Fruit fly (Drosophila melanogaster) whole organism, embryonic: ENCODE results near the gene PpV.
A peak's percentile ranks its signal among the peaks of the same experiment; 100 is the strongest.

Experiments used
- Antp ChIP-seq: fragments of 200-800 bp; sonication (Bioruptor generic); optimal IDR thresholded peaks from 3 replicates; lab custom pipeline; 2016; ENCODE audit warnings: missing biosample characterization, missing genetic modification characterization
- Bdp1 ChIP-seq: fragments of 200-800 bp; sonication (Bioruptor generic); optimal IDR thresholded peaks from 3 replicates; lab custom pipeline; 2016; ENCODE audit warnings: missing biosample characterization, missing genetic modification characterization
- Bgb ChIP-seq: fragments of 200-800 bp; sonication (Bioruptor generic); IDR thresholded peaks from 2 replicates; pipeline ENCODE4 v1.3.6; 2022; ENCODE audit warnings: missing biosample characterization, missing genetic modification characterization; ENCODE audit not compliant: partially characterized antibody
- CG10209 ChIP-seq: fragments of 200-800 bp; sonication (Bioruptor generic); optimal IDR thresholded peaks from 3 replicates; lab custom pipeline; 2017; ENCODE audit warnings: missing biosample characterization, mild to moderate bottlenecking, missing genetic modification characterization, missing genetic modification reagents
- CG10543 ChIP-seq: fragments of 200-800 bp; sonication (Bioruptor generic); optimal IDR thresholded peaks from 3 replicates; lab custom pipeline; 2017; ENCODE audit warnings: missing biosample characterization, mild to moderate bottlenecking, missing genetic modification characterization, moderate library complexity
- CG11504 ChIP-seq: fragments of 200-800 bp; sonication (Bioruptor generic); optimal IDR thresholded peaks from 3 replicates; lab custom pipeline; 2019; ENCODE audit warnings: missing biosample characterization, mild to moderate bottlenecking, missing genetic modification characterization, moderate library complexity
- CG11695 ChIP-seq: fragments of 200-800 bp; sonication (Bioruptor generic); IDR thresholded peaks from 3 replicates; pipeline ENCODE4 v1.3.6; 2022; ENCODE audit warnings: missing biosample characterization, missing genetic modification characterization
- CG11723 ChIP-seq: fragments of 200-800 bp; sonication (Bioruptor generic); optimal IDR thresholded peaks from 2 replicates; lab custom pipeline; 2017; ENCODE audit warnings: missing biosample characterization, mild to moderate bottlenecking, missing genetic modification characterization
- CG12659 ChIP-seq: fragments of 200-800 bp; sonication (Bioruptor generic); optimal IDR thresholded peaks from 3 replicates; lab custom pipeline; 2017; ENCODE audit warnings: mild to moderate bottlenecking, missing biosample characterization, missing genetic modification reagents, missing genetic modification characterization
- CG14667 ChIP-seq: fragments of 200-800 bp; sonication (Bioruptor generic); IDR thresholded peaks from 2 replicates; pipeline ENCODE4 v1.3.6; 2022; ENCODE audit warnings: missing biosample characterization, missing genetic modification characterization
- CG15514 ChIP-seq: fragments of 200-800 bp; sonication (Bioruptor generic); optimal IDR thresholded peaks from 3 replicates; lab custom pipeline; 2017; ENCODE audit warnings: missing biosample characterization, missing genetic modification characterization, mild to moderate bottlenecking, moderate library complexity, missing genetic modification reagents
- CG15696 ChIP-seq: fragments of 200-800 bp; sonication (Bioruptor generic); optimal IDR thresholded peaks from 2 replicates; lab custom pipeline; 2019; ENCODE audit warnings: missing biosample characterization, mild to moderate bottlenecking, missing genetic modification characterization, moderate library complexity
- CG1647 ChIP-seq: fragments of 200-800 bp; sonication (Bioruptor generic); optimal IDR thresholded peaks from 3 replicates; lab custom pipeline; 2016; ENCODE audit warnings: missing biosample characterization, missing genetic modification characterization
- CG17829 ChIP-seq: fragments of 200-800 bp; optimal IDR thresholded peaks from 2 replicates; lab custom pipeline; 2019; ENCODE audit warnings: missing biosample characterization, mild to moderate bottlenecking, missing genetic modification characterization, moderate library complexity
- CG18011 ChIP-seq: fragments of 200-800 bp; sonication (Bioruptor generic); optimal IDR thresholded peaks from 2 replicates; lab custom pipeline; 2017; ENCODE audit warnings: missing biosample characterization, missing genetic modification characterization, mild to moderate bottlenecking, moderate library complexity, missing genotype
- CG3065 ChIP-seq: fragments of 200-800 bp; sonication (Bioruptor generic); optimal IDR thresholded peaks from 2 replicates; lab custom pipeline; 2016; ENCODE audit warnings: missing biosample characterization, missing genetic modification characterization
- CG3281 ChIP-seq: fragments of 200-800 bp; sonication (Bioruptor generic); optimal IDR thresholded peaks from 3 replicates; lab custom pipeline; 2017; ENCODE audit warnings: missing biosample characterization, mild to moderate bottlenecking, missing genetic modification characterization
- CG3847 ChIP-seq: fragments of 200-800 bp; sonication (Bioruptor generic); IDR thresholded peaks from 2 replicates; pipeline ENCODE4 v1.3.6; 2022; ENCODE audit warnings: missing biosample characterization, missing genetic modification characterization
- Chrac-16 ChIP-seq: fragments of 200-800 bp; sonication (Bioruptor generic); optimal IDR thresholded peaks from 3 replicates; lab custom pipeline; 2016; ENCODE audit warnings: missing biosample characterization, missing genetic modification characterization
- D ChIP-seq, 2 experiments: fragments of 200-800 bp in 1 of 2; fragments of >200 bp in 1 of 2; sonication (Bioruptor generic) in 1 of 2; optimal IDR thresholded peaks; 2 replicates in 1 of 2; 3 replicates in 1 of 2; lab custom pipeline; 2017; ENCODE audit warnings: mild to moderate bottlenecking in 1 of 2, missing biosample characterization in 1 of 2, missing genetic modification characterization in 1 of 2, missing genetic modification reagents in 1 of 2
- Dp ChIP-seq: fragments of 200-800 bp; sonication (Bioruptor generic); optimal IDR thresholded peaks from 2 replicates; lab custom pipeline; 2018; ENCODE audit warnings: missing biosample characterization, mild to moderate bottlenecking, missing genetic modification characterization, moderate library complexity
- Lhr ChIP-seq: fragments of 200-800 bp; sonication (Bioruptor generic); optimal IDR thresholded peaks from 3 replicates; lab custom pipeline; 2017; ENCODE audit warnings: mild to moderate bottlenecking, missing biosample characterization, missing genetic modification reagents, missing genetic modification characterization
- MBD-R2 ChIP-seq: fragments of 200-800 bp; sonication (Bioruptor generic); IDR thresholded peaks from 2 replicates; pipeline ENCODE4 v1.3.6; 2022; ENCODE audit warnings: missing biosample characterization, missing genetic modification characterization
- Med ChIP-seq: fragments of 200-800 bp; sonication (Bioruptor generic); peaks from one replicate; lab custom pipeline; 2016; ENCODE audit warnings: missing biosample characterization, missing genetic modification characterization, mild to moderate bottlenecking, inconsistent platforms, moderate library complexity
- Mes4 ChIP-seq: fragments of 200-800 bp; sonication (Bioruptor generic); optimal IDR thresholded peaks from 2 replicates; lab custom pipeline; 2016; ENCODE audit warnings: missing biosample characterization, missing genetic modification characterization
- Pdp1 ChIP-seq, 2 experiments: fragments of 200-800 bp; sonication (Bioruptor generic); optimal IDR thresholded peaks; 3 replicates each; lab custom pipeline; 2016; ENCODE audit warnings: missing biosample characterization in 2 of 2, missing genetic modification characterization in 2 of 2, mild to moderate bottlenecking in 1 of 2, moderate library complexity in 1 of 2
- Ravus ChIP-seq: fragments of 200-800 bp; sonication (Bioruptor generic); IDR thresholded peaks from 2 replicates; pipeline ENCODE4 v1.3.6; 2022; ENCODE audit warnings: missing biosample characterization, missing genetic modification characterization
- Sry-β ChIP-seq: fragments of 200-800 bp; sonication (Bioruptor generic); optimal IDR thresholded peaks from 2 replicates; lab custom pipeline; 2018; ENCODE audit warnings: missing biosample characterization, mild to moderate bottlenecking, missing genetic modification characterization, moderate library complexity
- Usf ChIP-seq: fragments of 200-800 bp; sonication (Bioruptor generic); optimal IDR thresholded peaks from 2 replicates; lab custom pipeline; 2017; ENCODE audit warnings: missing genotype, missing biosample characterization, missing genetic modification characterization
- Xbp1 ChIP-seq: fragments of 200-800 bp; sonication (Bioruptor generic); optimal IDR thresholded peaks from 3 replicates; lab custom pipeline; 2016; ENCODE audit warnings: missing biosample characterization, mild to moderate bottlenecking, missing genetic modification characterization
- Xrp1 ChIP-seq: fragments of 200-800 bp; sonication (Bioruptor generic); IDR thresholded peaks from 2 replicates; pipeline ENCODE4 v1.3.6; 2022; ENCODE audit warnings: missing biosample characterization, missing genetic modification characterization
- YL-1 ChIP-seq: fragments of 200-800 bp; sonication (Bioruptor generic); optimal IDR thresholded peaks from 3 replicates; lab custom pipeline; 2017; ENCODE audit warnings: missing biosample characterization, mild to moderate bottlenecking, missing genetic modification characterization
- abd-A ChIP-seq: fragments of 200-800 bp; sonication (Bioruptor generic); optimal IDR thresholded peaks from 3 replicates; lab custom pipeline; 2019; ENCODE audit warnings: missing biosample characterization, mild to moderate bottlenecking, missing genetic modification characterization, moderate library complexity
- chinmo ChIP-seq: fragments of 200-800 bp; sonication (Bioruptor generic); IDR thresholded peaks from 4 replicates; pipeline ENCODE4 v1.3.6; 2022; ENCODE audit warnings: missing biosample characterization, missing genetic modification characterization; ENCODE audit not compliant: partially characterized antibody
- chn ChIP-seq: fragments of 200-800 bp; sonication (Bioruptor generic); optimal IDR thresholded peaks from 2 replicates; lab custom pipeline; 2016; ENCODE audit warnings: missing biosample characterization, missing genetic modification characterization
- cwo ChIP-seq: fragments of 200-800 bp; sonication (Bioruptor generic); optimal IDR thresholded peaks from 3 replicates; lab custom pipeline; 2017; ENCODE audit warnings: missing biosample characterization, missing genetic modification characterization, mild to moderate bottlenecking, moderate library complexity, missing genetic modification reagents
- h ChIP-seq: fragments of >200 bp; optimal IDR thresholded peaks from 2 replicates; lab custom pipeline; 2017
- nau ChIP-seq: fragments of 200-800 bp; sonication (Bioruptor generic); optimal IDR thresholded peaks from 3 replicates; lab custom pipeline; 2017; ENCODE audit warnings: missing biosample characterization, mild to moderate bottlenecking, missing genetic modification characterization, missing genetic modification reagents
- onecut ChIP-seq: fragments of 200-800 bp; sonication (Bioruptor generic); IDR thresholded peaks from 2 replicates; pipeline ENCODE4 v1.3.6; 2022; ENCODE audit warnings: missing biosample characterization, missing genetic modification characterization
- pb ChIP-seq: fragments of 200-800 bp; sonication (Bioruptor generic); optimal IDR thresholded peaks from 3 replicates; lab custom pipeline; 2016; ENCODE audit warnings: missing biosample characterization, missing genetic modification characterization
- pzg ChIP-seq: fragments of 200-800 bp; sonication (Bioruptor generic); optimal IDR thresholded peaks from 3 replicates; lab custom pipeline; 2018; ENCODE audit warnings: missing biosample characterization, mild to moderate bottlenecking, missing genetic modification characterization, moderate library complexity
- row ChIP-seq: fragments of 200-800 bp; sonication (Bioruptor generic); IDR thresholded peaks from 3 replicates; pipeline ENCODE4 v1.3.6; 2022; ENCODE audit warnings: missing biosample characterization, missing genetic modification characterization
- tin ChIP-seq: fragments of 200-800 bp; sonication (Bioruptor generic); optimal IDR thresholded peaks from 3 replicates; lab custom pipeline; 2016; ENCODE audit warnings: missing biosample characterization, missing genetic modification characterization
- tx ChIP-seq: fragments of 200-800 bp; sonication (Bioruptor generic); optimal IDR thresholded peaks from 2 replicates; lab custom pipeline; 2016; ENCODE audit warnings: missing biosample characterization, missing genetic modification characterization
- zf30C ChIP-seq: fragments of 200-800 bp; sonication (Bioruptor generic); optimal IDR thresholded peaks from 3 replicates; lab custom pipeline; 2018; ENCODE audit warnings: missing biosample characterization, mild to moderate bottlenecking, missing genetic modification characterization
- zfh1 ChIP-seq: fragments of 200-800 bp; sonication (Bioruptor generic); IDR thresholded peaks from 3 replicates; pipeline ENCODE4 v1.3.6; 2022; ENCODE audit warnings: missing biosample characterization, missing genetic modification characterization

The PpV gene

dm6 chrX:6351917-6352768 is 20.6 kb downstream of the PpV start (continued):
- TF ChIP-seq Xrp1 (GFP tag; lab: Robert Waterston, UW) = peak; percentile 27; the same call in 1 of the 2 replicates
- TF ChIP-seq tx (GFP tag; lab: Kevin White, UChicago) = peak; percentile 10
- no peak for TF ChIP-seq pb (GFP tag; lab: Kevin White, UChicago)
- no peak for TF ChIP-seq Mes4 (GFP tag; lab: Kevin White, UChicago)
- TF ChIP-seq nau (GFP tag; lab: Kevin White, UChicago) = peak; percentile 36
- TF ChIP-seq CG10543 (GFP tag; lab: Kevin White, UChicago) = peak; percentile 63
- peak; percentile 43; the same call in 1 of the 2 replicates for TF ChIP-seq Bgb (GFP tag; lab: Robert Waterston, UW)
- TF ChIP-seq Usf (GFP tag; lab: Kevin White, UChicago) = no peak
- TF ChIP-seq CG11504 (tag; lab: Kevin White, UChicago) = peak; percentile 19
- TF ChIP-seq CG1647 = no peak
- TF ChIP-seq CG3065 (GFP tag; lab: Kevin White, UChicago) = peak; percentile 34
- no peak for TF ChIP-seq h (lab: Kevin White, UChicago)
- 0 out of 2 replicates have a peak, but pooled peaks have one; percentile 24 for TF ChIP-seq MBD-R2 (GFP tag; lab: Robert Waterston, UW)
- TF ChIP-seq Lhr = peak; percentile 44
- no peak for TF ChIP-seq Xbp1 (GFP tag; lab: Kevin White, UChicago)
- peak; percentile 9 for TF ChIP-seq CG10209 (GFP tag; lab: Kevin White, UChicago)
- TF ChIP-seq CG3281 (GFP tag; lab: Kevin White, UChicago) = peak; percentile 30
- TF ChIP-seq onecut (GFP tag; lab: Robert Waterston, UW) = 0 out of 2 replicates have a peak, but pooled peaks have one; percentile 24
- TF ChIP-seq Dp (GFP tag; lab: Kevin White, UChicago) = peak; percentile 83
- TF ChIP-seq chn (GFP tag; lab: Kevin White, UChicago) = peak; percentile 21
- TF ChIP-seq CG11695 = 0 out of 3 replicates have a peak, but pooled peaks have one; percentile 7
- peak; percentile 2 for TF ChIP-seq Antp (GFP tag; lab: Kevin White, UChicago)
- peak; percentile 88 for TF ChIP-seq Med (GFP tag; lab: Kevin White, UChicago)
- peak; percentile 1 for TF ChIP-seq CG17829 (tag; lab: Kevin White, UChicago)
- TF ChIP-seq chinmo (GFP tag; lab: Robert Waterston, UW) = 0 out of 4 replicates have a peak, but pooled peaks have one; percentile 65
- peak; percentile 28; the same call in 1 of the 3 replicates for TF ChIP-seq row
- no peak for TF ChIP-seq CG15696
- peak; percentile 66 for TF ChIP-seq CG15514 (GFP tag; lab: Kevin White, UChicago)
- peak; percentile 98 for TF ChIP-seq CG18011 (GFP tag; lab: Kevin White, UChicago)
- TF ChIP-seq CG3847 (GFP tag; lab: Robert Waterston, UW) = peak; percentile 84
- peak; percentile 32 for TF ChIP-seq YL-1 (GFP tag; lab: Kevin White, UChicago)
- TF ChIP-seq zf30C (GFP tag; lab: Kevin White, UChicago) = peak; percentile 93
- TF ChIP-seq CG12659 (GFP tag; lab: Kevin White, UChicago) = peak; percentile 56
- no peak for TF ChIP-seq abd-A (tag; lab: Kevin White, UChicago)
- peak; percentile 2 for TF ChIP-seq CG11723 (GFP tag; lab: Kevin White, UChicago)
- no peak for TF ChIP-seq Sry-β
- no peak for TF ChIP-seq Ravus
- peak; percentile 74 for TF ChIP-seq pzg
- TF ChIP-seq Bdp1 = no peak
- no peak for TF ChIP-seq tin (GFP tag; lab: Kevin White, UChicago)
- peak; percentile 23 for TF ChIP-seq cwo (GFP tag; lab: Kevin White, UChicago)
- TF ChIP-seq zfh1 (GFP tag; lab: Robert Waterston, UW) = 0 out of 3 replicates have a peak, but pooled peaks have one; percentile 24
- no peak for TF ChIP-seq CG14667 (GFP tag; lab: Robert Waterston, UW)
- peak in 1 of 2 experiments; percentile 27 for TF ChIP-seq Pdp1 (GFP tag; optimal IDR thresholded peaks at IDR 0.05; lab: Kevin White, UChicago)
- no peak for TF ChIP-seq D (optimal IDR thresholded peaks at IDR 0.05; lab: Kevin White, UChicago)
- TF ChIP-seq D (GFP tag; optimal IDR thresholded peaks at IDR 0.05; lab: Kevin White, UChicago) = no peak
- no peak for TF ChIP-seq Chrac-16 (GFP tag; lab: Kevin White, UChicago)
